Fruit fly (Drosophila melanogaster) whole organism, prepupa: ENCODE data around the gene Madm.

ENCODE experiments used
- Blimp-1 ChIP-seq: fragments of 200-800 bp; sonication (Bioruptor generic); optimal IDR thresholded peaks from 3 replicates; lab custom pipeline; 2017; ENCODE audit warnings: missing biosample characterization, missing genetic modification characterization, mild to moderate bottlenecking, moderate library complexity, missing genetic modification reagents
- CG11294 ChIP-seq: fragments of 200-800 bp; sonication (Bioruptor generic); IDR thresholded peaks from 2 replicates; pipeline ENCODE4 v1.3.6; 2022; ENCODE audit warnings: missing biosample characterization, missing genetic modification characterization
- CG11902 ChIP-seq: fragments of 200-800 bp; sonication (Bioruptor generic); optimal IDR thresholded peaks from 3 replicates; lab custom pipeline; 2016; ENCODE audit warnings: missing biosample characterization, missing genetic modification characterization
- CG15336 ChIP-seq: fragments of 200-800 bp; sonication (Bioruptor generic); IDR thresholded peaks from 2 replicates; pipeline ENCODE4 v1.3.6; 2022; ENCODE audit warnings: missing biosample characterization, missing genetic modification characterization
- CG1621 ChIP-seq: fragments of 200-800 bp; sonication (Bioruptor generic); optimal IDR thresholded peaks from 3 replicates; lab custom pipeline; 2018; ENCODE audit warnings: missing biosample characterization, mild to moderate bottlenecking, missing genetic modification characterization
- CG16779 ChIP-seq: fragments of 200-800 bp; sonication (Bioruptor generic); optimal IDR thresholded peaks from 3 replicates; lab custom pipeline; 2017; ENCODE audit warnings: missing biosample characterization, mild to moderate bottlenecking, missing genetic modification characterization
- CG3032 ChIP-seq: fragments of 200-800 bp; optimal IDR thresholded peaks from 2 replicates; lab custom pipeline; 2019; ENCODE audit warnings: missing biosample characterization, mild to moderate bottlenecking, missing genetic modification characterization, moderate library complexity
- CG31627 ChIP-seq: fragments of 200-800 bp; sonication (Bioruptor generic); optimal IDR thresholded peaks from 3 replicates; lab custom pipeline; 2016; ENCODE audit warnings: missing biosample characterization, missing genetic modification characterization
- CG34406 ChIP-seq: fragments of 200-800 bp; sonication (Bioruptor generic); optimal IDR thresholded peaks from 3 replicates; lab custom pipeline; 2016; ENCODE audit warnings: missing biosample characterization, missing genetic modification characterization
- CG3919 ChIP-seq: fragments of 200-800 bp; sonication (Bioruptor generic); optimal IDR thresholded peaks from 3 replicates; lab custom pipeline; 2016; ENCODE audit warnings: missing biosample characterization, missing genetic modification characterization
- CG6276 ChIP-seq: fragments of 200-800 bp; sonication (Bioruptor generic); optimal IDR thresholded peaks from 2 replicates; lab custom pipeline; 2017; ENCODE audit warnings: missing biosample characterization, mild to moderate bottlenecking, missing genetic modification characterization
- CG6792 ChIP-seq: fragments of 200-800 bp; sonication (Bioruptor generic); optimal IDR thresholded peaks from 3 replicates; lab custom pipeline; 2016; ENCODE audit warnings: missing biosample characterization, missing genetic modification characterization
- CG6808 ChIP-seq: fragments of 200-800 bp; sonication (Bioruptor generic); optimal IDR thresholded peaks from 3 replicates; lab custom pipeline; 2017; ENCODE audit warnings: missing biosample characterization, missing genetic modification characterization, mild to moderate bottlenecking, moderate library complexity, missing genetic modification reagents
- CG6854 ChIP-seq: fragments of 200-800 bp; sonication (Bioruptor generic); optimal IDR thresholded peaks from 2 replicates; lab custom pipeline; 2017; ENCODE audit warnings: missing biosample characterization, mild to moderate bottlenecking, missing genetic modification characterization
- CG8119 ChIP-seq: fragments of 200-800 bp; sonication (Bioruptor generic); IDR thresholded peaks from 3 replicates; pipeline ENCODE4 v1.3.6; 2022; ENCODE audit warnings: missing biosample characterization, missing genetic modification characterization
- CG9139 ChIP-seq: fragments of 200-800 bp; sonication (Bioruptor generic); optimal IDR thresholded peaks from 3 replicates; lab custom pipeline; 2017; ENCODE audit warnings: missing biosample characterization, mild to moderate bottlenecking, missing genetic modification characterization
- Eip75B ChIP-seq: fragments of 200-800 bp; sonication (Bioruptor generic); optimal IDR thresholded peaks from 3 replicates; lab custom pipeline; 2016; ENCODE audit warnings: missing biosample characterization, missing genetic modification characterization
- Eip78C ChIP-seq: fragments of 200-800 bp; sonication (Bioruptor generic); peaks from one replicate; lab custom pipeline; 2016; ENCODE audit warnings: missing biosample characterization, missing genetic modification characterization
- Ets21C ChIP-seq: fragments of 200-800 bp; sonication (Bioruptor generic); optimal IDR thresholded peaks from 3 replicates; lab custom pipeline; 2016; ENCODE audit warnings: missing biosample characterization, missing genetic modification characterization
- Hr38 ChIP-seq: sonication (Bioruptor generic); optimal IDR thresholded peaks from 2 replicates; lab custom pipeline; 2016; ENCODE audit warnings: missing biosample characterization, missing genetic modification characterization
- Hr39 ChIP-seq: fragments of 200-800 bp; sonication (Bioruptor generic); optimal IDR thresholded peaks from 2 replicates; lab custom pipeline; 2016; ENCODE audit warnings: missing biosample characterization, missing genetic modification characterization
- Hr4 ChIP-seq: fragments of 200-800 bp; sonication (Bioruptor generic); optimal IDR thresholded peaks from 3 replicates; lab custom pipeline; 2016; ENCODE audit warnings: missing biosample characterization, missing genetic modification characterization
- Lpt ChIP-seq: fragments of 200-800 bp; sonication (Bioruptor generic); optimal IDR thresholded peaks from 3 replicates; lab custom pipeline; 2016; ENCODE audit warnings: missing biosample characterization, missing genetic modification characterization
- Met ChIP-seq: fragments of 200-800 bp; sonication (Bioruptor generic); optimal IDR thresholded peaks from 3 replicates; lab custom pipeline; 2016; ENCODE audit warnings: missing biosample characterization, missing genetic modification characterization
- OdsH ChIP-seq: fragments of 200-800 bp; sonication (Bioruptor generic); optimal IDR thresholded peaks from 3 replicates; lab custom pipeline; 2016; ENCODE audit warnings: missing biosample characterization, missing genetic modification characterization
- Smox ChIP-seq: fragments of 200-800 bp; sonication (Bioruptor generic); optimal IDR thresholded peaks from 3 replicates; lab custom pipeline; 2016; ENCODE audit warnings: missing biosample characterization, missing genetic modification characterization
- Sox14 ChIP-seq: fragments of 200-800 bp; sonication (Bioruptor generic); optimal IDR thresholded peaks from 3 replicates; lab custom pipeline; 2016; ENCODE audit warnings: missing biosample characterization, missing genetic modification characterization
- Sox15 ChIP-seq: fragments of 200-800 bp; sonication (Bioruptor generic); optimal IDR thresholded peaks from 3 replicates; lab custom pipeline; 2016; ENCODE audit warnings: missing biosample characterization, missing genetic modification characterization
- achi ChIP-seq: fragments of 200-800 bp; sonication (Bioruptor generic); optimal IDR thresholded peaks from 3 replicates; lab custom pipeline; 2016; ENCODE audit warnings: missing biosample characterization, missing genetic modification characterization
- acj6 ChIP-seq: fragments of 200-800 bp; sonication (Bioruptor generic); optimal IDR thresholded peaks from 3 replicates; lab custom pipeline; 2016; ENCODE audit warnings: missing biosample characterization, missing genetic modification characterization
- cyc ChIP-seq: fragments of 200-800 bp; sonication (Bioruptor generic); optimal IDR thresholded peaks from 3 replicates; lab custom pipeline; 2016; ENCODE audit warnings: missing biosample characterization, missing genetic modification characterization
- dac ChIP-seq: fragments of 200-800 bp; sonication (Bioruptor generic); optimal IDR thresholded peaks from 2 replicates; lab custom pipeline; 2017; ENCODE audit warnings: missing biosample characterization, mild to moderate bottlenecking, missing genetic modification characterization
- dsx ChIP-seq: fragments of 200-800 bp; optimal IDR thresholded peaks from 3 replicates; lab custom pipeline; 2019; ENCODE audit warnings: missing biosample characterization, mild to moderate bottlenecking, missing genetic modification characterization, moderate library complexity; ENCODE audit not compliant: poor library complexity, severe bottlenecking
- eg ChIP-seq: fragments of 200-800 bp; sonication (Bioruptor generic); IDR thresholded peaks from 3 replicates; pipeline ENCODE4 v1.3.6; 2022; ENCODE audit warnings: missing biosample characterization, missing genetic modification characterization
- esn ChIP-seq: fragments of 200-800 bp; sonication (Bioruptor generic); optimal IDR thresholded peaks from 2 replicates; lab custom pipeline; 2016; ENCODE audit warnings: missing biosample characterization, mild to moderate bottlenecking, missing genetic modification characterization, moderate library complexity
- fkh ChIP-seq: fragments of 200-800 bp; sonication (Bioruptor generic); optimal IDR thresholded peaks from 3 replicates; lab custom pipeline; 2017; ENCODE audit warnings: missing biosample characterization, mild to moderate bottlenecking, missing genetic modification characterization, moderate library complexity
- lz ChIP-seq: fragments of 200-800 bp; sonication (Bioruptor generic); optimal IDR thresholded peaks from 3 replicates; lab custom pipeline; 2016; ENCODE audit warnings: missing biosample characterization, missing genetic modification characterization
- net ChIP-seq: fragments of 200-800 bp; sonication (Bioruptor generic); optimal IDR thresholded peaks from 3 replicates; lab custom pipeline; 2016; ENCODE audit warnings: missing biosample characterization, missing genetic modification characterization
- pdm3 ChIP-seq: fragments of 200-800 bp; sonication (Bioruptor generic); optimal IDR thresholded peaks from 3 replicates; lab custom pipeline; 2016; ENCODE audit warnings: missing biosample characterization, missing genetic modification characterization
- salr ChIP-seq, 2 experiments: fragments of 200-800 bp; sonication (Bioruptor generic); optimal IDR thresholded peaks; 3 replicates each; lab custom pipeline; 2016 to 2018; ENCODE audit warnings: missing biosample characterization in 2 of 2, missing genetic modification characterization in 2 of 2, mild to moderate bottlenecking in 1 of 2
- ss ChIP-seq, 2 experiments: fragments of 200-800 bp; sonication (Bioruptor generic); optimal IDR thresholded peaks; 2 replicates in 1 of 2; 3 replicates in 1 of 2; lab custom pipeline; 2017 to 2018; ENCODE audit warnings: mild to moderate bottlenecking in 2 of 2, missing biosample characterization in 2 of 2, missing genetic modification characterization in 2 of 2, moderate library complexity in 1 of 2
- svp ChIP-seq: fragments of 200-800 bp; sonication (Bioruptor generic); peaks from one replicate; lab custom pipeline; 2016; ENCODE audit warnings: missing biosample characterization, missing genetic modification characterization
- topi ChIP-seq: fragments of 200-800 bp; sonication (Bioruptor generic); optimal IDR thresholded peaks from 3 replicates; lab custom pipeline; 2016; ENCODE audit warnings: missing biosample characterization, missing genetic modification characterization
- vri ChIP-seq: fragments of 200-800 bp; sonication (Bioruptor generic); optimal IDR thresholded peaks from 3 replicates; lab custom pipeline; 2016; ENCODE audit warnings: missing biosample characterization, mild to moderate bottlenecking, missing genetic modification characterization

The Madm gene

DNA sequence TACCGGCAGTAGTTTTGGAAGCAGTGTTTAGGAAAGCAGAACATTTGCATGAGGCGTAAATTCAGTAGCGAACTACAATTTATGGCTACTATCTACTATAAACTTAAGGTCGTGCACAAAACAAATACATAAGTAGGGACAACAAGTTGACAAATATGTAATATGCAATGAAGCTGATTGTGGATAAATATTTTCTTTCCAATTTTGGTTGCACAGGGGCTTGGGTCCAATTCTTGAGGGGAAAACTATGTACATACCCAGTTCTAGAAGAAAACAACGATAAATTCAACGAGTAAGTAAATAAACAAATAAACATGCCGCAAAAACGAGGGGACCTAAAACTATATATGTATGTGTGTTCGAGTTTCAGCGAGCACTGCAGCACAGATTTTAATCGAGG is 18.7 kb downstream of the Madm start:
- peak; percentile 55 for TF ChIP-seq fkh
- no peak for TF ChIP-seq net

DNA sequence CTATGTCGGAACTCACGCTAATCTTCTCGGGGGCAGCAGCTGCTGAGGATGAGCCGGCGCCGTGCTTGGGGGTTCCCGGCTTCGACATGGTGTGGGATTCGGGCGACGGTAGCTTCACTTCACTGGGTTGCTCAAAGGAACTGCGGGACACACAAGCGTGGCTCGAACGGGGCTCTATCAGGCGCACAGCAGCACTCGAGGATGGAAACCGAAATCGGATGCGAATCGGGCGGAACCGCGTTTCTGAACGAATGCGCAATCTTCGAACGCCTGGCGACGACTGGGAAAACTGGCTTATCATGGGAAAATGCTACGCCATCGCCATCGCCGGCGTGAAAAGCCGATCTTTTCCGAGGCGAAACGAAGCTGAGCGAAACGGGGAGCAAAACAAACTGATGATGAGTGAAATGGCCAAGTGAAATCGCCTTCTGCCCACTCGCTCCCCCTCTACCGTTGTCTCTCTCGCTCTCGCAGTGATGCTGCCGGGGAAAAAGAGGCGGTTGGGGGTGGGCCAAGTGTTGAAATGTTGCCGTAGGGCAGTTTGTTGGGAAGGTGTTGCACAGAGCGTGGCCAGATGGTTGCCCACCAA is 29.4 kb downstream of the Madm start:
- TF ChIP-seq achi (GFP tag; lab: Kevin White, UChicago) (no peak), eg (GFP tag; lab: Robert Waterston, UW) (0 out of 3 replicates have a peak, but pooled peaks have one; percentile 21), net (no peak)
- TF ChIP-seq, all 60 proteins: peak for 1

DNA sequence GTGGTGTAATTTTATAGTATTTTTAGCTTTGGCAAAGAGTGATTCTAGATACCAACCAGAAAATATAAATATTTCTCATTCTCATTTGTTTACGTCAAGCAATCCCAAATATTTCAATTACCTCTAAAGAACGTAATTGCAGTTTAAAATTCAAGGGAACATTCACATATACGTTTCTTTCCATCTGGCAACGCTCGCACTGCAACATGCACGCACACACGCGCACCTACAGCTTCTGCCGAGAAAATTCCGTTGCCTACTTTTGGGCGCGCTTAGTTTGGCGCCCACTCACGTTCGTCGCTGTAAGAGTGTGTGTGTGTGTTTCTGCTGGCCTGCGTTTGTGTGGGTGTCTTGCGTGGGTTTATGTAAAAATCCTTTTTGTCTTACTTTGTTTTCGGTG is 30.1 kb downstream of the Madm start:
- TF ChIP-seq svp (GFP tag; lab: Kevin White, UChicago) (peak; percentile 20), Blimp-1 (GFP tag; lab: Kevin White, UChicago) (no peak)

dm6 chr3R:5778731-5779593 is 36.7 kb downstream of the Madm start, which contains the start of gene jagn:
Gene jagn (plus strand): TSS chr3R:5779315.
- TF ChIP-seq Ets21C (GFP tag; lab: Kevin White, UChicago) (peak; percentile 49), OdsH (GFP tag; lab: Kevin White, UChicago) (peak; percentile 43), topi (GFP tag; lab: Kevin White, UChicago) (peak; percentile 45), vri (GFP tag; lab: Kevin White, UChicago) (no peak), CG6792 (no peak), cyc (GFP tag; lab: Kevin White, UChicago) (peak; percentile 54), pdm3 (GFP tag; lab: Kevin White, UChicago) (peak; percentile 26), CG3032 (tag; lab: Kevin White, UChicago) (peak; percentile 20), CG6808 (GFP tag; lab: Kevin White, UChicago) (no peak), CG11902 (no peak), CG3919 (GFP tag; lab: Kevin White, UChicago) (peak; percentile 56), Sox14 (GFP tag; lab: Kevin White, UChicago) (peak; percentile 35), dsx (GFP tag; lab: Kevin White, UChicago) (no peak), CG8119 (no peak), CG11294 (no peak), Lpt (GFP tag; lab: Kevin White, UChicago) (no peak), CG6854 (GFP tag; lab: Kevin White, UChicago) (no peak), Sox15 (GFP tag; lab: Kevin White, UChicago) (no peak), CG34406 (GFP tag; lab: Kevin White, UChicago) (peak; percentile 27), salr (GFP tag; optimal IDR thresholded peaks at IDR 0.05; lab: Kevin White, UChicago) (no peak), ss (GFP tag; optimal IDR thresholded peaks at IDR 0.05; lab: Kevin White, UChicago) (no peak), Hr4 (GFP tag; lab: Kevin White, UChicago) (peak; percentile 30), Hr39 (peak; percentile 59), esn (GFP tag; lab: Kevin White, UChicago) (peak; percentile 72), svp (GFP tag; lab: Kevin White, UChicago) (no peak), acj6 (peak; percentile 15), Met (peak; percentile 63), Eip75B (GFP tag; lab: Kevin White, UChicago) (peak; percentile 40), CG16779 (tag; lab: Kevin White, UChicago) (no peak), Eip78C (GFP tag; lab: Kevin White, UChicago) (peak; percentile 81), CG6276 (GFP tag; lab: Kevin White, UChicago) (no peak), CG31627 (GFP tag; lab: Kevin White, UChicago) (peak; percentile 73), lz (GFP tag; lab: Kevin White, UChicago) (peak; percentile 58), net (no peak), Smox (GFP tag; lab: Kevin White, UChicago) (peak; percentile 53), CG1621 (no peak), fkh (no peak), dac (GFP tag; lab: Kevin White, UChicago) (no peak), CG15336 (GFP tag; lab: Robert Waterston, UW) (0 out of 2 replicates have a peak, but pooled peaks have one; percentile 18), Hr38 (GFP tag; lab: Kevin White, UChicago) (no peak), CG9139 (GFP tag; lab: Kevin White, UChicago) (no peak)
